Worm (Caenorhabditis elegans) whole organism, young adult: ENCODE results near the gene C04A2.15.

Source experiments
- B0261.1 ChIP-seq: sonication (generic microtip); optimal IDR thresholded peaks from 2 replicates; lab custom pipeline; 2016; ENCODE audit warnings: mild to moderate bottlenecking, missing genetic modification characterization, moderate library complexity, missing compliant biosample characterization
- B0336.3 ChIP-seq: fragments of 200-800 bp; sonication (Bioruptor generic); IDR thresholded peaks from 2 replicates; pipeline ENCODE4 v1.3.6; 2022; ENCODE audit warnings: missing genetic modification characterization, missing compliant biosample characterization
- C06A6.2 ChIP-seq: fragments of 200-800 bp; sonication (Bioruptor generic); conservative IDR thresholded peaks from 2 replicates; pipeline ENCODE4 v1.3.6; 2022; ENCODE audit warnings: missing genetic modification characterization, missing compliant biosample characterization
- F52B5.7 ChIP-seq: sonication (generic microtip); optimal IDR thresholded peaks from 2 replicates; lab custom pipeline; 2016; ENCODE audit warnings: mild to moderate bottlenecking, missing genetic modification characterization, missing compliant biosample characterization
- T26A5.8 ChIP-seq: sonication (generic microtip); optimal IDR thresholded peaks from 2 replicates; lab custom pipeline; 2016; ENCODE audit warnings: missing genetic modification characterization, missing compliant biosample characterization
- Y53G8AR.9 ChIP-seq: fragments of 200-800 bp; sonication (Bioruptor generic); conservative IDR thresholded peaks from 2 replicates; pipeline ENCODE4 v1.3.6; 2022; ENCODE audit warnings: missing genetic modification reagents, missing genetic modification characterization, missing compliant biosample characterization
- Y56A3A.18 ChIP-seq: fragments of 200-800 bp; sonication (Bioruptor generic); IDR thresholded peaks from 2 replicates; pipeline ENCODE4 v1.3.6; 2022; ENCODE audit warnings: missing genetic modification reagents, missing genetic modification characterization, missing compliant biosample characterization
- Y67H2A.10 ChIP-seq: fragments of 200-800 bp; sonication (Bioruptor generic); conservative IDR thresholded peaks from 2 replicates; pipeline ENCODE4 v1.3.6; 2022; ENCODE audit warnings: missing genetic modification reagents, missing genetic modification characterization, missing compliant biosample characterization
- ama-1 ChIP-seq, 3 experiments: fragments of 150-350 bp in 1 of 3; sonication (generic microtip) in 2 of 3; optimal IDR thresholded peaks; 2 replicates each; lab custom pipeline; 2014 to 2018; ENCODE audit warnings: missing biosample characterization in 2 of 3, missing genetic modification characterization in 2 of 3, missing genetic modification reagents in 2 of 3
- attf-6 ChIP-seq: fragments of 200-800 bp; sonication (Bioruptor generic); IDR thresholded peaks from 2 replicates; pipeline ENCODE4 v1.3.6; 2022; ENCODE audit warnings: missing genetic modification reagents, missing genetic modification characterization, missing compliant biosample characterization
- ccch-3 ChIP-seq: fragments of 200-800 bp; sonication (Bioruptor generic); optimal IDR thresholded peaks from 2 replicates; lab custom pipeline; 2018; ENCODE audit warnings: mild to moderate bottlenecking, missing genetic modification characterization, missing compliant biosample characterization
- cebp-1 ChIP-seq, 2 experiments: fragments of 200-800 bp in 1 of 2; sonication (Bioruptor generic) in 1 of 2; sonication (generic microtip) in 1 of 2; IDR thresholded peaks in 1 of 2; optimal IDR thresholded peaks in 1 of 2; 2 replicates each; pipeline versions ENCODE4 v1.3.6 to Lab custom; 2017 to 2022; ENCODE audit warnings: missing compliant biosample characterization in 2 of 2, missing genetic modification characterization in 2 of 2, mild to moderate bottlenecking in 1 of 2, missing genetic modification reagents in 1 of 2, moderate library complexity in 1 of 2
- ceh-27 ChIP-seq: fragments of 200-800 bp; sonication (Bioruptor generic); optimal IDR thresholded peaks from 2 replicates; lab custom pipeline; 2018; ENCODE audit warnings: mild to moderate bottlenecking, missing genetic modification characterization, moderate library complexity, missing compliant biosample characterization
- ceh-58 ChIP-seq: fragments of 200-800 bp; sonication (Bioruptor generic); IDR thresholded peaks from 2 replicates; pipeline ENCODE4 v1.3.6; 2022; ENCODE audit warnings: missing genetic modification characterization, missing compliant biosample characterization
- die-1 ChIP-seq: sonication (generic microtip); optimal IDR thresholded peaks from 2 replicates; lab custom pipeline; 2016; ENCODE audit warnings: missing genotype, mild to moderate bottlenecking, missing genetic modification characterization, missing compliant biosample characterization
- egl-44 ChIP-seq: fragments of 200-800 bp; sonication (Bioruptor generic); IDR thresholded peaks from 2 replicates; pipeline ENCODE4 v1.3.6; 2022; ENCODE audit warnings: missing genetic modification reagents, missing genetic modification characterization, missing compliant biosample characterization
- ets-4 ChIP-seq: fragments of 200-800 bp; sonication (Bioruptor generic); optimal IDR thresholded peaks from 2 replicates; lab custom pipeline; 2018; ENCODE audit warnings: mild to moderate bottlenecking, missing genetic modification characterization, missing compliant biosample characterization
- gei-17 ChIP-seq: fragments of 200-800 bp; sonication (Bioruptor generic); optimal IDR thresholded peaks from 2 replicates; lab custom pipeline; 2018; ENCODE audit warnings: mild to moderate bottlenecking, missing genetic modification characterization, missing compliant biosample characterization
- hmg-20 ChIP-seq: fragments of 200-800 bp; sonication (Bioruptor generic); IDR thresholded peaks from 2 replicates; pipeline ENCODE4 v1.3.6; 2022; ENCODE audit warnings: missing genetic modification reagents, missing genetic modification characterization, missing compliant biosample characterization
- hsf-1 ChIP-seq: fragments of 200-800 bp; sonication (Bioruptor generic); IDR thresholded peaks from 2 replicates; pipeline ENCODE4 v1.3.6; 2022; ENCODE audit warnings: missing genetic modification reagents, missing genetic modification characterization, missing compliant biosample characterization
- lag-1 ChIP-seq: fragments of 200-800 bp; sonication (Bioruptor generic); IDR thresholded peaks from 2 replicates; pipeline ENCODE4 v1.3.6; 2022; ENCODE audit warnings: missing genetic modification reagents, missing genetic modification characterization, missing compliant biosample characterization
- let-607 ChIP-seq, 2 experiments: fragments of 200-800 bp in 1 of 2; sonication (Bioruptor generic) in 1 of 2; sonication (generic microtip) in 1 of 2; optimal IDR thresholded peaks; 2 replicates each; lab custom pipeline; 2016 to 2018; ENCODE audit warnings: mild to moderate bottlenecking in 2 of 2, missing compliant biosample characterization in 2 of 2, missing genetic modification characterization in 2 of 2, moderate library complexity in 2 of 2, missing genotype in 1 of 2
- lin-40 ChIP-seq: sonication (generic microtip); optimal IDR thresholded peaks from 2 replicates; lab custom pipeline; 2016; ENCODE audit warnings: missing genetic modification characterization, mild to moderate bottlenecking, missing compliant biosample characterization, missing genotype, missing genetic modification reagents
- madf-6 ChIP-seq: fragments of 200-800 bp; sonication (Bioruptor generic); IDR thresholded peaks from 2 replicates; pipeline ENCODE4 v1.3.6; 2022; ENCODE audit warnings: missing genetic modification reagents, missing genetic modification characterization, missing compliant biosample characterization
- madf-8 ChIP-seq: fragments of 200-800 bp; sonication (Bioruptor generic); conservative IDR thresholded peaks from 2 replicates; pipeline ENCODE4 v1.3.6; 2022; ENCODE audit warnings: missing genetic modification reagents, missing genetic modification characterization, missing compliant biosample characterization
- mxl-1 ChIP-seq: sonication (generic microtip); optimal IDR thresholded peaks from 2 replicates; lab custom pipeline; 2016; ENCODE audit warnings: missing genetic modification characterization, missing compliant biosample characterization
- nfya-2 ChIP-seq: fragments of 200-800 bp; sonication (Bioruptor generic); IDR thresholded peaks from 2 replicates; pipeline ENCODE4 v1.3.6; 2022; ENCODE audit warnings: missing genetic modification reagents, missing genetic modification characterization, missing compliant biosample characterization
- nhr-90 ChIP-seq: sonication (generic microtip); optimal IDR thresholded peaks from 2 replicates; lab custom pipeline; 2016; ENCODE audit warnings: missing genotype, mild to moderate bottlenecking, missing genetic modification characterization, missing compliant biosample characterization
- pbrm-1 ChIP-seq: fragments of 200-800 bp; sonication (Bioruptor generic); IDR thresholded peaks from 2 replicates; pipeline ENCODE4 v1.3.6; 2022; ENCODE audit warnings: missing genetic modification reagents, missing genetic modification characterization, missing compliant biosample characterization
- repo-1 ChIP-seq: sonication (generic microtip); optimal IDR thresholded peaks from 2 replicates; lab custom pipeline; 2017; ENCODE audit warnings: mild to moderate bottlenecking, missing genetic modification characterization, missing compliant biosample characterization
- snpc-3.4 ChIP-seq: sonication (generic microtip); optimal IDR thresholded peaks from 2 replicates; lab custom pipeline; 2017; ENCODE audit warnings: missing genetic modification characterization, mild to moderate bottlenecking, missing compliant biosample characterization, antibody characterized with exemption, moderate library complexity, missing genotype, missing genetic modification reagents
- xnd-1 ChIP-seq: sonication (generic microtip); optimal IDR thresholded peaks from 2 replicates; lab custom pipeline; 2016; ENCODE audit warnings: missing genotype, missing genetic modification reagents, missing genetic modification characterization, missing compliant biosample characterization
- zfh-2 ChIP-seq: fragments of 200-800 bp; sonication (Bioruptor generic); conservative IDR thresholded peaks from 2 replicates; pipeline ENCODE4 v1.3.6; 2022; ENCODE audit warnings: missing genetic modification reagents, missing genetic modification characterization, missing compliant biosample characterization
- ztf-22 ChIP-seq: fragments of 200-800 bp; sonication (Bioruptor generic); optimal IDR thresholded peaks from 2 replicates; lab custom pipeline; 2018; ENCODE audit warnings: mild to moderate bottlenecking, missing genetic modification characterization, moderate library complexity, missing compliant biosample characterization
- ztf-28 ChIP-seq: fragments of 200-800 bp; sonication (Bioruptor generic); IDR thresholded peaks from 2 replicates; pipeline ENCODE4 v1.3.6; 2022; ENCODE audit warnings: missing genetic modification reagents, missing genetic modification characterization, missing compliant biosample characterization

The C04A2.15 gene

ce11 chrII:6860043-6860442, 8.0 kb downstream of the C04A2.15 start (continued):
- no peak for TF ChIP-seq snpc-3.4 (tag; lab: Kevin White, UChicago)
- no peak for TF ChIP-seq cebp-1 (GFP tag; IDR thresholded peaks at IDR 0.05; lab: Robert Waterston, UW)
- TF ChIP-seq cebp-1 (tag; optimal IDR thresholded peaks at IDR 0.05; lab: Kevin White, UChicago), result no peak
- TF ChIP-seq madf-6, result peak; percentile 91
- TF ChIP-seq xnd-1 (tag; lab: Kevin White, UChicago), result peak; percentile 75
- TF ChIP-seq madf-8, result peak; percentile 82
- no peak for TF ChIP-seq lag-1

ce11 chrII:6863652-6864051, 11.6 kb downstream of the C04A2.15 start, which contains the start of gene aff-1:
Gene aff-1 (minus strand): TSS chrII:6863752.
- no peak for TF ChIP-seq pbrm-1 (GFP tag; lab: Robert Waterston, UW)
- TF ChIP-seq gei-17 (GFP tag; lab: Kevin White, UChicago), result no peak
- TF ChIP-seq B0261.1, result no peak
- no peak for TF ChIP-seq ztf-28 (GFP tag; lab: Robert Waterston, UW)
- no peak for TF ChIP-seq hsf-1 (GFP tag; lab: Robert Waterston, UW)

ce11 chrII:6870803-6871202, 18.8 kb downstream of the C04A2.15 start, which contains the start of gene clhm-1:
Gene clhm-1 (minus strand): TSS chrII:6871009.
- no peak for TF ChIP-seq ccch-3 (GFP tag; lab: Kevin White, UChicago)

- TF ChIP-seq let-607 (tag; optimal IDR thresholded peaks at IDR 0.05; lab: Kevin White, UChicago) (no peak), zfh-2 (GFP tag; lab: Robert Waterston, UW) (no peak), lag-1 (no peak), ztf-22 (GFP tag; lab: Kevin White, UChicago) (no peak), ceh-27 (GFP tag; lab: Kevin White, UChicago) (no peak), mxl-1 (no peak), ceh-58 (no peak), lin-40 (tag; lab: Kevin White, UChicago) (no peak), nfya-2 (GFP tag; lab: Robert Waterston, UW) (no peak)
Measured at ce11 chrII:6872493-6872892, 20.5 kb downstream of the C04A2.15 start, which contains the start of gene C44B7.5. Gene C44B7.5 (minus strand): TSS chrII:6872593.

- TF ChIP-seq madf-6 (no peak), die-1 (tag; lab: Kevin White, UChicago) (no peak), attf-6 (GFP tag; lab: Robert Waterston, UW) (no peak), C06A6.2 (GFP tag; lab: Robert Waterston, UW) (no peak), Y53G8AR.9 (GFP tag; lab: Robert Waterston, UW) (no peak), nhr-90 (no peak), B0261.1 (no peak), hmg-20 (no peak), B0336.3 (GFP tag; lab: Robert Waterston, UW) (no peak), ets-4 (GFP tag; lab: Kevin White, UChicago) (no peak), ama-1 (optimal IDR thresholded peaks at IDR 0.05; lab: Kevin White, UChicago) (no peak), ama-1 (GFP tag; optimal IDR thresholded peaks at IDR 0.05; lab: Kevin White, UChicago) (no peak)
Measured at ce11 chrII:6876957-6877356, 24.9 kb downstream of the C04A2.15 start, which contains the start of gene slc-36.5. Gene slc-36.5 (minus strand): TSS chrII:6877057.

ce11 chrII:6877881-6878280, 25.8 kb downstream of the C04A2.15 start:
- TF ChIP-seq repo-1 (tag; lab: Kevin White, UChicago) (no peak), nfya-2 (GFP tag; lab: Robert Waterston, UW) (no peak), T26A5.8 (tag; lab: Kevin White, UChicago) (no peak), Y56A3A.18 (GFP tag; lab: Robert Waterston, UW) (no peak), egl-44 (GFP tag; lab: Robert Waterston, UW) (no peak), F52B5.7 (tag; lab: Kevin White, UChicago) (no peak), Y67H2A.10 (no peak), snpc-3.4 (tag; lab: Kevin White, UChicago) (no peak)
